Worm (Caenorhabditis elegans): ENCODE measurements around the gene clec-27.

- TF ChIP-seq pha-4 (tag; optimal IDR thresholded peaks at IDR 0.05) (no peak), ces-1 (GFP tag; optimal IDR thresholded peaks at IDR 0.05) (no peak), ztf-11 (tag; optimal IDR thresholded peaks at IDR 0.05) (no peak), elt-1 (tag; optimal IDR thresholded peaks at IDR 0.05; ENCODE audit: borderline replicate concordance, insufficient read depth) (no peak)
Observed at ce11 chrV:16852002-16852401, 2.4 kb upstream of the clec-27 start, which contains the start of gene clec-37.

Measured in whole organism, mixed stage, embryonic.